Fruit fly (Drosophila melanogaster) whole organism, prepupa: ENCODE measurements around the gene CG33490.
A peak's percentile ranks its signal among the peaks of the same experiment; 100 is the strongest.

Experiments
- Blimp-1 ChIP-seq: fragments of 200-800 bp; sonication (Bioruptor generic); optimal IDR thresholded peaks from 3 replicates; lab custom pipeline; 2017; ENCODE audit warnings: missing biosample characterization, missing genetic modification characterization, mild to moderate bottlenecking, moderate library complexity, missing genetic modification reagents
- CG10669 ChIP-seq: fragments of 200-800 bp; sonication (Bioruptor generic); optimal IDR thresholded peaks from 3 replicates; lab custom pipeline; 2018; ENCODE audit warnings: missing biosample characterization, mild to moderate bottlenecking, missing genetic modification characterization, moderate library complexity
- CG11294 ChIP-seq: fragments of 200-800 bp; sonication (Bioruptor generic); IDR thresholded peaks from 2 replicates; pipeline ENCODE4 v1.3.6; 2022; ENCODE audit warnings: missing biosample characterization, missing genetic modification characterization
- CG11762 ChIP-seq: fragments of 200-800 bp; sonication (Bioruptor generic); optimal IDR thresholded peaks from 3 replicates; lab custom pipeline; 2016; ENCODE audit warnings: missing biosample characterization, missing genetic modification characterization; ENCODE audit not compliant: insufficient read depth
- CG11902 ChIP-seq: fragments of 200-800 bp; sonication (Bioruptor generic); optimal IDR thresholded peaks from 3 replicates; lab custom pipeline; 2016; ENCODE audit warnings: missing biosample characterization, missing genetic modification characterization
- CG15336 ChIP-seq: fragments of 200-800 bp; sonication (Bioruptor generic); IDR thresholded peaks from 2 replicates; pipeline ENCODE4 v1.3.6; 2022; ENCODE audit warnings: missing biosample characterization, missing genetic modification characterization
- CG1621 ChIP-seq: fragments of 200-800 bp; sonication (Bioruptor generic); optimal IDR thresholded peaks from 3 replicates; lab custom pipeline; 2018; ENCODE audit warnings: missing biosample characterization, mild to moderate bottlenecking, missing genetic modification characterization
- CG16779 ChIP-seq: fragments of 200-800 bp; sonication (Bioruptor generic); optimal IDR thresholded peaks from 3 replicates; lab custom pipeline; 2017; ENCODE audit warnings: missing biosample characterization, mild to moderate bottlenecking, missing genetic modification characterization
- CG31627 ChIP-seq: fragments of 200-800 bp; sonication (Bioruptor generic); optimal IDR thresholded peaks from 3 replicates; lab custom pipeline; 2016; ENCODE audit warnings: missing biosample characterization, missing genetic modification characterization
- CG32006 ChIP-seq: fragments of 200-800 bp; sonication (Bioruptor generic); optimal IDR thresholded peaks from 3 replicates; lab custom pipeline; 2017; ENCODE audit warnings: missing biosample characterization, mild to moderate bottlenecking, missing genetic modification characterization
- CG34406 ChIP-seq: fragments of 200-800 bp; sonication (Bioruptor generic); optimal IDR thresholded peaks from 3 replicates; lab custom pipeline; 2016; ENCODE audit warnings: missing biosample characterization, missing genetic modification characterization
- CG3919 ChIP-seq: fragments of 200-800 bp; sonication (Bioruptor generic); optimal IDR thresholded peaks from 3 replicates; lab custom pipeline; 2016; ENCODE audit warnings: missing biosample characterization, missing genetic modification characterization
- CG6163 ChIP-seq: fragments of 200-800 bp; sonication (Bioruptor generic); IDR thresholded peaks from 3 replicates; pipeline ENCODE4 v1.3.6; 2022; ENCODE audit warnings: missing biosample characterization, missing genetic modification characterization
- CG6276 ChIP-seq: fragments of 200-800 bp; sonication (Bioruptor generic); optimal IDR thresholded peaks from 2 replicates; lab custom pipeline; 2017; ENCODE audit warnings: missing biosample characterization, mild to moderate bottlenecking, missing genetic modification characterization
- CG6792 ChIP-seq: fragments of 200-800 bp; sonication (Bioruptor generic); optimal IDR thresholded peaks from 3 replicates; lab custom pipeline; 2016; ENCODE audit warnings: missing biosample characterization, missing genetic modification characterization
- CG6808 ChIP-seq: fragments of 200-800 bp; sonication (Bioruptor generic); optimal IDR thresholded peaks from 3 replicates; lab custom pipeline; 2017; ENCODE audit warnings: missing biosample characterization, missing genetic modification characterization, mild to moderate bottlenecking, moderate library complexity, missing genetic modification reagents
- CG7368 ChIP-seq: fragments of 200-800 bp; sonication (Bioruptor generic); optimal IDR thresholded peaks from 3 replicates; lab custom pipeline; 2016; ENCODE audit warnings: missing biosample characterization, missing genetic modification characterization
- CG8119 ChIP-seq: fragments of 200-800 bp; sonication (Bioruptor generic); IDR thresholded peaks from 3 replicates; pipeline ENCODE4 v1.3.6; 2022; ENCODE audit warnings: missing biosample characterization, missing genetic modification characterization
- CG8319 ChIP-seq: fragments of 200-800 bp; sonication (Bioruptor generic); optimal IDR thresholded peaks from 3 replicates; lab custom pipeline; 2016; ENCODE audit warnings: missing biosample characterization, missing genetic modification characterization
- CG8632 ChIP-seq: fragments of 200-800 bp; sonication (Bioruptor generic); optimal IDR thresholded peaks from 3 replicates; lab custom pipeline; 2016; ENCODE audit warnings: missing biosample characterization, missing genetic modification characterization
- CG9139 ChIP-seq: fragments of 200-800 bp; sonication (Bioruptor generic); optimal IDR thresholded peaks from 3 replicates; lab custom pipeline; 2017; ENCODE audit warnings: missing biosample characterization, mild to moderate bottlenecking, missing genetic modification characterization
- Eip75B ChIP-seq: fragments of 200-800 bp; sonication (Bioruptor generic); optimal IDR thresholded peaks from 3 replicates; lab custom pipeline; 2016; ENCODE audit warnings: missing biosample characterization, missing genetic modification characterization
- Eip78C ChIP-seq: fragments of 200-800 bp; sonication (Bioruptor generic); peaks from one replicate; lab custom pipeline; 2016; ENCODE audit warnings: missing biosample characterization, missing genetic modification characterization
- Ets21C ChIP-seq: fragments of 200-800 bp; sonication (Bioruptor generic); optimal IDR thresholded peaks from 3 replicates; lab custom pipeline; 2016; ENCODE audit warnings: missing biosample characterization, missing genetic modification characterization
- Ets96B ChIP-seq: fragments of 200-800 bp; optimal IDR thresholded peaks from 2 replicates; lab custom pipeline; 2019; ENCODE audit warnings: missing biosample characterization, mild to moderate bottlenecking, missing genetic modification characterization, moderate library complexity
- Gug ChIP-seq: fragments of 200-800 bp; sonication (Bioruptor generic); IDR thresholded peaks from 2 replicates; pipeline ENCODE4 v1.3.6; 2022; ENCODE audit warnings: missing biosample characterization, missing genetic modification characterization
- Hr39 ChIP-seq: fragments of 200-800 bp; sonication (Bioruptor generic); optimal IDR thresholded peaks from 2 replicates; lab custom pipeline; 2016; ENCODE audit warnings: missing biosample characterization, missing genetic modification characterization
- Hr4 ChIP-seq: fragments of 200-800 bp; sonication (Bioruptor generic); optimal IDR thresholded peaks from 3 replicates; lab custom pipeline; 2016; ENCODE audit warnings: missing biosample characterization, missing genetic modification characterization
- Lpt ChIP-seq: fragments of 200-800 bp; sonication (Bioruptor generic); optimal IDR thresholded peaks from 3 replicates; lab custom pipeline; 2016; ENCODE audit warnings: missing biosample characterization, missing genetic modification characterization
- Met ChIP-seq: fragments of 200-800 bp; sonication (Bioruptor generic); optimal IDR thresholded peaks from 3 replicates; lab custom pipeline; 2016; ENCODE audit warnings: missing biosample characterization, missing genetic modification characterization
- OdsH ChIP-seq: fragments of 200-800 bp; sonication (Bioruptor generic); optimal IDR thresholded peaks from 3 replicates; lab custom pipeline; 2016; ENCODE audit warnings: missing biosample characterization, missing genetic modification characterization
- Smox ChIP-seq: fragments of 200-800 bp; sonication (Bioruptor generic); optimal IDR thresholded peaks from 3 replicates; lab custom pipeline; 2016; ENCODE audit warnings: missing biosample characterization, missing genetic modification characterization
- Sox102F ChIP-seq: fragments of 200-800 bp; sonication (Bioruptor generic); optimal IDR thresholded peaks from 2 replicates; lab custom pipeline; 2016; ENCODE audit warnings: missing biosample characterization, mild to moderate bottlenecking, missing genetic modification characterization
- Sox14 ChIP-seq: fragments of 200-800 bp; sonication (Bioruptor generic); optimal IDR thresholded peaks from 3 replicates; lab custom pipeline; 2016; ENCODE audit warnings: missing biosample characterization, missing genetic modification characterization
- Sox15 ChIP-seq: fragments of 200-800 bp; sonication (Bioruptor generic); optimal IDR thresholded peaks from 3 replicates; lab custom pipeline; 2016; ENCODE audit warnings: missing biosample characterization, missing genetic modification characterization
- achi ChIP-seq: fragments of 200-800 bp; sonication (Bioruptor generic); optimal IDR thresholded peaks from 3 replicates; lab custom pipeline; 2016; ENCODE audit warnings: missing biosample characterization, missing genetic modification characterization
- cyc ChIP-seq: fragments of 200-800 bp; sonication (Bioruptor generic); optimal IDR thresholded peaks from 3 replicates; lab custom pipeline; 2016; ENCODE audit warnings: missing biosample characterization, missing genetic modification characterization
- esn ChIP-seq: fragments of 200-800 bp; sonication (Bioruptor generic); optimal IDR thresholded peaks from 2 replicates; lab custom pipeline; 2016; ENCODE audit warnings: missing biosample characterization, mild to moderate bottlenecking, missing genetic modification characterization, moderate library complexity
- fd59A ChIP-seq: fragments of 200-800 bp; sonication (Bioruptor generic); optimal IDR thresholded peaks from 2 replicates; lab custom pipeline; 2017; ENCODE audit warnings: missing biosample characterization, mild to moderate bottlenecking, missing genetic modification characterization, missing genetic modification reagents
- fkh ChIP-seq: fragments of 200-800 bp; sonication (Bioruptor generic); optimal IDR thresholded peaks from 3 replicates; lab custom pipeline; 2017; ENCODE audit warnings: missing biosample characterization, mild to moderate bottlenecking, missing genetic modification characterization, moderate library complexity
- net ChIP-seq: fragments of 200-800 bp; sonication (Bioruptor generic); optimal IDR thresholded peaks from 3 replicates; lab custom pipeline; 2016; ENCODE audit warnings: missing biosample characterization, missing genetic modification characterization
- salr ChIP-seq, 2 experiments: fragments of 200-800 bp; sonication (Bioruptor generic); optimal IDR thresholded peaks; 3 replicates each; lab custom pipeline; 2016 to 2018; ENCODE audit warnings: missing biosample characterization in 2 of 2, missing genetic modification characterization in 2 of 2, mild to moderate bottlenecking in 1 of 2
- spab ChIP-seq: fragments of 200-800 bp; sonication (Bioruptor generic); optimal IDR thresholded peaks from 2 replicates; lab custom pipeline; 2017; ENCODE audit warnings: missing biosample characterization, mild to moderate bottlenecking, missing genetic modification characterization, missing genetic modification reagents
- ss ChIP-seq, 2 experiments: fragments of 200-800 bp; sonication (Bioruptor generic); optimal IDR thresholded peaks; 2 replicates in 1 of 2; 3 replicates in 1 of 2; lab custom pipeline; 2017 to 2018; ENCODE audit warnings: mild to moderate bottlenecking in 2 of 2, missing biosample characterization in 2 of 2, missing genetic modification characterization in 2 of 2, moderate library complexity in 1 of 2
- svp ChIP-seq: fragments of 200-800 bp; sonication (Bioruptor generic); peaks from one replicate; lab custom pipeline; 2016; ENCODE audit warnings: missing biosample characterization, missing genetic modification characterization
- topi ChIP-seq: fragments of 200-800 bp; sonication (Bioruptor generic); optimal IDR thresholded peaks from 3 replicates; lab custom pipeline; 2016; ENCODE audit warnings: missing biosample characterization, missing genetic modification characterization

CG33490 gene

DNA sequence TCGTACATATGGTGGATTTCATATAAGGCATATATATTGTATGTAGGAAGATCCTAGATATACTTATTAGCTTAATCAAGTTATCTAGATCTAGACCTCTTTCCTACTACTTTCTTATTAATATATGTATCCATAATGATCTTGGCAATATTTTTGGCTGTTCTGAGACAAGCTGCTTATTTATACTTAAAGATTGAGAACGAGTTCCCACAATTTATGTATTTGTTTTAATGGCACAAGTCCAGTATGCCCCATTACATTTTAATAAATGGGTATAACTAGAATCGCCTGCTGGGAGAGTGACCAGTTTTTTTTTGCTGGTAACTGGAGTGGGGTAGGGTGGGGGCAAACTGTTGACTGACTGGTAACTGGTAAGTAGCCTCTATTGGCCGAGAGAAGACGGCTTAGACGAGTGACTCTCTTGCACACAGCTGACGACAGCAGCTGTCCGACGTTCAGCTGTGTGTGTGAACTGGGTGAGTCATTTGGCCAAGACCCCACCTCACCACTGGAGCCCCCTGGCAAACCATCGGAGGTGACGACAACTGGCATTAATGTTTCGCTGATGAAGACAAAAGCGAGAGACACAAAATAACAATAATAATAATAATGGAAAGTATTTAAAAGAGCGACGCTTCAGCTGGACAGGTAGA, 37.6 kb downstream of the CG33490 start (continued):
- TF ChIP-seq CG8119 (GFP tag; lab: Robert Waterston, UW) (peak; percentile 68), CG11294 (GFP tag; lab: Robert Waterston, UW) (peak; percentile 52; the same call in 1 of the 2 replicates), CG10669 (GFP tag; lab: Kevin White, UChicago) (no peak), esn (GFP tag; lab: Kevin White, UChicago) (no peak), cyc (no peak), CG6808 (GFP tag; lab: Kevin White, UChicago) (no peak), Ets21C (no peak), achi (GFP tag; lab: Kevin White, UChicago) (peak; percentile 10), CG6276 (peak; percentile 59), Eip75B (GFP tag; lab: Kevin White, UChicago) (no peak), CG8632 (GFP tag; lab: Kevin White, UChicago) (no peak), Sox102F (GFP tag; lab: Kevin White, UChicago) (no peak), Ets96B (tag; lab: Kevin White, UChicago) (no peak), svp (GFP tag; lab: Kevin White, UChicago) (peak; percentile 41), ss (GFP tag; optimal IDR thresholded peaks at IDR 0.05; lab: Kevin White, UChicago) (no peak), CG11762 (GFP tag; lab: Kevin White, UChicago) (no peak), CG6792 (GFP tag; lab: Kevin White, UChicago) (no peak), net (GFP tag; lab: Kevin White, UChicago) (no peak), salr (GFP tag; optimal IDR thresholded peaks at IDR 0.05; lab: Kevin White, UChicago) (no peak), CG8319 (GFP tag; lab: Kevin White, UChicago) (no peak)

DNA sequence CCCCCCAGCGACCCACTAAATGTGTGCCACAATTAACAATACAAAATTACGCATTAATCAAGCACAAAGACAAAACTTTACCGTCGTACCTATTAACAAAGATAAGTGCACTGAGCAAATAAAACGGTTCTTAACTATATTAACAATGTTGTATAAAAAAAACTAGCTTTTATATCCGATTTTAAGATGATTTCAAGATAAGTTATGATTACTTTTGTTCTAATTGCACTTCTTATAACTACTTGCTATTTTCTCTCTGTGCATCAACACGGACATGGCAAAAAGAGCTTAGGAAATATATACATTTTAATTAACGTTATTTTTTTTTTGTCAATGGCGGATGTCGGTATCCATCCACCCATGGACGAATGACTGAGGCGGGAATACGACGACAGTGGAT, 38.3 kb downstream of the CG33490 start:
- TF ChIP-seq achi (GFP tag; lab: Kevin White, UChicago) (peak; percentile 3), CG6792 (GFP tag; lab: Kevin White, UChicago) (peak; percentile 25), fd59A (GFP tag; lab: Kevin White, UChicago) (no peak), CG9139 (GFP tag; lab: Kevin White, UChicago) (no peak), Sox15 (GFP tag; lab: Kevin White, UChicago) (no peak), Lpt (GFP tag; lab: Kevin White, UChicago) (no peak), Sox14 (peak; percentile 52), Ets21C (peak; percentile 4), CG1621 (tag; lab: Kevin White, UChicago) (no peak), cyc (peak; percentile 63), CG32006 (GFP tag; lab: Kevin White, UChicago) (peak; percentile 22), CG8319 (GFP tag; lab: Kevin White, UChicago) (no peak), topi (GFP tag; lab: Kevin White, UChicago) (peak; percentile 50), Met (GFP tag; lab: Kevin White, UChicago) (peak; percentile 18), svp (GFP tag; lab: Kevin White, UChicago) (peak; percentile 52), Hr4 (peak; percentile 10), Sox102F (GFP tag; lab: Kevin White, UChicago) (peak; percentile 31), CG6163 (GFP tag; lab: Robert Waterston, UW) (peak; percentile 79), Ets96B (tag; lab: Kevin White, UChicago) (no peak), CG15336 (GFP tag; lab: Robert Waterston, UW) (peak; percentile 71), CG11902 (GFP tag; lab: Kevin White, UChicago) (no peak), Blimp-1 (GFP tag; lab: Kevin White, UChicago) (no peak), CG11762 (GFP tag; lab: Kevin White, UChicago) (no peak), fkh (GFP tag; lab: Kevin White, UChicago) (no peak), spab (GFP tag; lab: Kevin White, UChicago) (no peak), CG8119 (GFP tag; lab: Robert Waterston, UW) (peak; percentile 66), CG3919 (GFP tag; lab: Kevin White, UChicago) (peak; percentile 44), Eip75B (GFP tag; lab: Kevin White, UChicago) (no peak), CG16779 (no peak), Eip78C (GFP tag; lab: Kevin White, UChicago) (peak; percentile 70), Smox (GFP tag; lab: Kevin White, UChicago) (peak; percentile 23), CG10669 (GFP tag; lab: Kevin White, UChicago) (no peak), Hr39 (GFP tag; lab: Kevin White, UChicago) (peak; percentile 34), Gug (GFP tag; lab: Robert Waterston, UW) (no peak), CG7368 (GFP tag; lab: Kevin White, UChicago) (peak; percentile 12), CG6808 (GFP tag; lab: Kevin White, UChicago) (no peak), CG31627 (GFP tag; lab: Kevin White, UChicago) (peak; percentile 37), OdsH (GFP tag; lab: Kevin White, UChicago) (peak; percentile 33), CG8632 (GFP tag; lab: Kevin White, UChicago) (no peak), CG34406 (GFP tag; lab: Kevin White, UChicago) (peak; percentile 1), ss (GFP tag; optimal IDR thresholded peaks at IDR 0.05; lab: Kevin White, UChicago) (no peak), CG6276 (no peak)
